Fruit fly (Drosophila melanogaster) whole organism, embryonic: Measurements from ENCODE around the gene CG2111.

ENCODE experiments used
- CG10565 ChIP-seq: fragments of 200-800 bp; sonication (Bioruptor generic); optimal IDR thresholded peaks from 3 replicates; lab custom pipeline; 2016; ENCODE audit warnings: missing biosample characterization, mild to moderate bottlenecking, missing genetic modification characterization
- CG12104 ChIP-seq: fragments of 200-800 bp; sonication (Bioruptor generic); optimal IDR thresholded peaks from 3 replicates; lab custom pipeline; 2016; ENCODE audit warnings: missing biosample characterization, missing genetic modification characterization
- CG12155 ChIP-seq: fragments of 200-800 bp; sonication (Bioruptor generic); optimal IDR thresholded peaks from 3 replicates; lab custom pipeline; 2016; ENCODE audit warnings: missing biosample characterization, missing genetic modification characterization
- CG13296 ChIP-seq: fragments of 200-800 bp; sonication (Bioruptor generic); optimal IDR thresholded peaks from 3 replicates; lab custom pipeline; 2018; ENCODE audit warnings: missing biosample characterization, mild to moderate bottlenecking, missing genetic modification characterization
- CG17361 ChIP-seq: fragments of 200-800 bp; sonication (Bioruptor generic); IDR thresholded peaks from 3 replicates; pipeline ENCODE4 v1.3.6; 2022; ENCODE audit warnings: missing biosample characterization, missing genetic modification characterization
- CG17385 ChIP-seq: fragments of 200-800 bp; sonication (Bioruptor generic); optimal IDR thresholded peaks from 3 replicates; lab custom pipeline; 2018; ENCODE audit warnings: missing biosample characterization, mild to moderate bottlenecking, missing genetic modification characterization
- CG17829 ChIP-seq: fragments of 200-800 bp; optimal IDR thresholded peaks from 2 replicates; lab custom pipeline; 2019; ENCODE audit warnings: missing biosample characterization, mild to moderate bottlenecking, missing genetic modification characterization, moderate library complexity
- CG18262 ChIP-seq: fragments of 200-800 bp; optimal IDR thresholded peaks from 3 replicates; lab custom pipeline; 2019; ENCODE audit warnings: missing biosample characterization, mild to moderate bottlenecking, missing genetic modification characterization, moderate library complexity
- CG2116 ChIP-seq: fragments of 200-800 bp; sonication (Bioruptor generic); optimal IDR thresholded peaks from 3 replicates; lab custom pipeline; 2018; ENCODE audit warnings: missing biosample characterization, mild to moderate bottlenecking, missing genetic modification characterization
- CG31388 ChIP-seq: fragments of 200-800 bp; sonication (Bioruptor generic); optimal IDR thresholded peaks from 2 replicates; lab custom pipeline; 2016; ENCODE audit warnings: missing biosample characterization, missing genetic modification characterization
- CG3407 ChIP-seq: fragments of 200-800 bp; sonication (Bioruptor generic); optimal IDR thresholded peaks from 2 replicates; lab custom pipeline; 2018; ENCODE audit warnings: missing biosample characterization, mild to moderate bottlenecking, missing genetic modification characterization
- CG5180 ChIP-seq: fragments of 200-800 bp; sonication (Bioruptor generic); optimal IDR thresholded peaks from 3 replicates; lab custom pipeline; 2017; ENCODE audit warnings: missing biosample characterization, missing genetic modification characterization, mild to moderate bottlenecking, moderate library complexity, missing genetic modification reagents
- CG5245 ChIP-seq: fragments of 200-800 bp; sonication (Bioruptor generic); optimal IDR thresholded peaks from 3 replicates; lab custom pipeline; 2016; ENCODE audit warnings: missing biosample characterization, missing genetic modification characterization
- CG6689 ChIP-seq: fragments of 200-800 bp; sonication (Bioruptor generic); IDR thresholded peaks from 2 replicates; pipeline ENCODE4 v1.3.6; 2022; ENCODE audit warnings: missing biosample characterization, missing genetic modification characterization
- CG7839 ChIP-seq: fragments of 200-800 bp; sonication (Bioruptor generic); optimal IDR thresholded peaks from 3 replicates; lab custom pipeline; 2018; ENCODE audit warnings: missing biosample characterization, mild to moderate bottlenecking, missing genetic modification characterization, moderate library complexity
- Chrac-16 ChIP-seq: fragments of 200-800 bp; sonication (Bioruptor generic); optimal IDR thresholded peaks from 3 replicates; lab custom pipeline; 2016; ENCODE audit warnings: missing biosample characterization, missing genetic modification characterization
- D19A ChIP-seq: fragments of 200-800 bp; optimal IDR thresholded peaks from 3 replicates; lab custom pipeline; 2019; ENCODE audit warnings: missing biosample characterization, mild to moderate bottlenecking, missing genetic modification characterization, moderate library complexity
- Eip74EF ChIP-seq, 2 experiments: fragments of 200-800 bp in 1 of 2; fragments of >200 bp in 1 of 2; sonication (Bioruptor generic) in 1 of 2; optimal IDR thresholded peaks; 2 replicates each; lab custom pipeline; 2017 to 2019; ENCODE audit warnings: missing biosample characterization in 2 of 2, missing genetic modification characterization in 2 of 2, mild to moderate bottlenecking in 1 of 2, moderate library complexity in 1 of 2
- Fer3 ChIP-seq: fragments of 200-800 bp; sonication (Bioruptor generic); optimal IDR thresholded peaks from 2 replicates; lab custom pipeline; 2018; ENCODE audit warnings: missing biosample characterization, mild to moderate bottlenecking, missing genetic modification characterization, moderate library complexity
- Gsc ChIP-seq: fragments of 200-800 bp; sonication (Bioruptor generic); IDR thresholded peaks from 2 replicates; pipeline ENCODE4 v1.3.6; 2022; ENCODE audit warnings: missing biosample characterization, missing genetic modification characterization
- Hmr ChIP-seq: fragments of 200-800 bp; sonication (Bioruptor generic); optimal IDR thresholded peaks from 3 replicates; lab custom pipeline; 2017; ENCODE audit warnings: mild to moderate bottlenecking, missing biosample characterization, missing genetic modification reagents, missing genetic modification characterization
- Hsf ChIP-seq: fragments of 200-800 bp; sonication (Bioruptor generic); optimal IDR thresholded peaks from 3 replicates; lab custom pipeline; 2016; ENCODE audit warnings: missing biosample characterization, missing genetic modification characterization
- MESR4 ChIP-seq: fragments of 200-800 bp; sonication (Bioruptor generic); optimal IDR thresholded peaks from 2 replicates; lab custom pipeline; 2018; ENCODE audit warnings: missing biosample characterization, mild to moderate bottlenecking, missing genetic modification characterization, moderate library complexity
- Myb ChIP-seq: fragments of 200-800 bp; sonication (Bioruptor generic); optimal IDR thresholded peaks from 2 replicates; lab custom pipeline; 2016; ENCODE audit warnings: missing biosample characterization, missing genetic modification characterization
- Nf-YA ChIP-seq: fragments of 200-800 bp; sonication (Bioruptor generic); IDR thresholded peaks from 2 replicates; pipeline ENCODE4 v1.3.6; 2022; ENCODE audit warnings: missing biosample characterization, missing genetic modification characterization
- Pdp1 ChIP-seq, 2 experiments: fragments of 200-800 bp; sonication (Bioruptor generic); optimal IDR thresholded peaks; 3 replicates each; lab custom pipeline; 2016; ENCODE audit warnings: missing biosample characterization in 2 of 2, missing genetic modification characterization in 2 of 2, mild to moderate bottlenecking in 1 of 2, moderate library complexity in 1 of 2
- Ptx1 ChIP-seq: fragments of 200-800 bp; sonication (Bioruptor generic); IDR thresholded peaks from 2 replicates; pipeline ENCODE4 v1.3.6; 2022; ENCODE audit warnings: missing biosample characterization, missing genetic modification characterization
- Rfx ChIP-seq: fragments of 200-800 bp; sonication (Bioruptor generic); IDR thresholded peaks from 2 replicates; pipeline ENCODE4 v1.3.6; 2022; ENCODE audit warnings: missing biosample characterization, missing genetic modification characterization
- Sox102F ChIP-seq: fragments of 200-800 bp; sonication (Bioruptor generic); optimal IDR thresholded peaks from 2 replicates; lab custom pipeline; 2018; ENCODE audit warnings: missing biosample characterization, mild to moderate bottlenecking, missing genetic modification characterization, moderate library complexity
- Trl ChIP-seq, 3 experiments: fragments of >200 bp in 2 of 3; fragments of 200-800 bp in 1 of 3; sonication (Bioruptor generic) in 1 of 3; optimal IDR thresholded peaks; 2 replicates in 1 of 3; 3 replicates in 2 of 3; lab custom pipeline; 2016 to 2017; ENCODE audit warnings: missing biosample characterization in 1 of 3, missing genetic modification characterization in 1 of 3
- bab2 ChIP-seq: fragments of 200-800 bp; sonication (Bioruptor generic); optimal IDR thresholded peaks from 2 replicates; lab custom pipeline; 2016; ENCODE audit warnings: missing biosample characterization, missing genetic modification characterization
- cwo ChIP-seq: fragments of 200-800 bp; sonication (Bioruptor generic); optimal IDR thresholded peaks from 3 replicates; lab custom pipeline; 2017; ENCODE audit warnings: missing biosample characterization, missing genetic modification characterization, mild to moderate bottlenecking, moderate library complexity, missing genetic modification reagents
- fru ChIP-seq: fragments of >200 bp; optimal IDR thresholded peaks from 2 replicates; lab custom pipeline; 2017
- gcm ChIP-seq: fragments of 200-800 bp; sonication (Bioruptor generic); optimal IDR thresholded peaks from 2 replicates; lab custom pipeline; 2019; ENCODE audit warnings: missing biosample characterization, mild to moderate bottlenecking, missing genetic modification characterization, moderate library complexity
- gem ChIP-seq: fragments of 200-800 bp; sonication (Bioruptor generic); optimal IDR thresholded peaks from 2 replicates; lab custom pipeline; 2019; ENCODE audit warnings: missing biosample characterization, mild to moderate bottlenecking, missing genetic modification characterization, moderate library complexity
- ind ChIP-seq: fragments of 200-800 bp; sonication (Bioruptor generic); optimal IDR thresholded peaks from 3 replicates; lab custom pipeline; 2016; ENCODE audit warnings: missing biosample characterization, missing genetic modification characterization
- ken ChIP-seq: fragments of 200-800 bp; sonication (Bioruptor generic); IDR thresholded peaks from 3 replicates; pipeline ENCODE4 v1.3.6; 2022; ENCODE audit warnings: missing biosample characterization, missing genetic modification characterization
- klu ChIP-seq: fragments of 200-800 bp; sonication (Bioruptor generic); IDR thresholded peaks from 2 replicates; pipeline ENCODE4 v1.3.6; 2022; ENCODE audit warnings: missing biosample characterization, missing genetic modification characterization
- lab ChIP-seq: fragments of 200-800 bp; sonication (Bioruptor generic); optimal IDR thresholded peaks from 3 replicates; lab custom pipeline; 2017; ENCODE audit warnings: missing biosample characterization, missing genetic modification characterization, mild to moderate bottlenecking, moderate library complexity, missing genetic modification reagents
- mam ChIP-seq: fragments of 200-800 bp; sonication (Bioruptor generic); optimal IDR thresholded peaks from 3 replicates; lab custom pipeline; 2016; ENCODE audit warnings: missing biosample characterization, missing genetic modification characterization
- org-1 ChIP-seq: fragments of 200-800 bp; sonication (Bioruptor generic); optimal IDR thresholded peaks from 2 replicates; lab custom pipeline; 2017; ENCODE audit warnings: missing biosample characterization, missing genetic modification characterization
- pho ChIP-seq: fragments of 200-800 bp; sonication (Bioruptor generic); optimal IDR thresholded peaks from 2 replicates; lab custom pipeline; 2016; ENCODE audit warnings: missing biosample characterization, missing genetic modification characterization
- pnt ChIP-seq: fragments of 200-800 bp; sonication (Bioruptor generic); optimal IDR thresholded peaks from 3 replicates; lab custom pipeline; 2016; ENCODE audit warnings: missing biosample characterization, missing genetic modification characterization
- prd ChIP-seq, 3 experiments: fragments of >200 bp in 2 of 3; fragments of 200-800 bp in 1 of 3; sonication (Bioruptor generic) in 1 of 3; optimal IDR thresholded peaks in 2 of 3; IDR thresholded peaks in 1 of 3; 2 replicates in 2 of 3; 3 replicates in 1 of 3; pipeline versions ENCODE4 v1.3.6 to Lab custom; 2017 to 2022; ENCODE audit warnings: missing biosample characterization in 1 of 3, missing genetic modification characterization in 1 of 3
- seq ChIP-seq: fragments of 200-800 bp; sonication (Bioruptor generic); IDR thresholded peaks from 2 replicates; pipeline ENCODE4 v1.3.6; 2022; ENCODE audit warnings: missing biosample characterization, missing genetic modification characterization
- stwl ChIP-seq: fragments of 200-800 bp; sonication (Bioruptor generic); optimal IDR thresholded peaks from 3 replicates; lab custom pipeline; 2018; ENCODE audit warnings: missing biosample characterization, mild to moderate bottlenecking, missing genetic modification characterization, moderate library complexity
- zfh1 ChIP-seq: fragments of 200-800 bp; sonication (Bioruptor generic); IDR thresholded peaks from 3 replicates; pipeline ENCODE4 v1.3.6; 2022; ENCODE audit warnings: missing biosample characterization, missing genetic modification characterization

Gene CG2111

DNA sequence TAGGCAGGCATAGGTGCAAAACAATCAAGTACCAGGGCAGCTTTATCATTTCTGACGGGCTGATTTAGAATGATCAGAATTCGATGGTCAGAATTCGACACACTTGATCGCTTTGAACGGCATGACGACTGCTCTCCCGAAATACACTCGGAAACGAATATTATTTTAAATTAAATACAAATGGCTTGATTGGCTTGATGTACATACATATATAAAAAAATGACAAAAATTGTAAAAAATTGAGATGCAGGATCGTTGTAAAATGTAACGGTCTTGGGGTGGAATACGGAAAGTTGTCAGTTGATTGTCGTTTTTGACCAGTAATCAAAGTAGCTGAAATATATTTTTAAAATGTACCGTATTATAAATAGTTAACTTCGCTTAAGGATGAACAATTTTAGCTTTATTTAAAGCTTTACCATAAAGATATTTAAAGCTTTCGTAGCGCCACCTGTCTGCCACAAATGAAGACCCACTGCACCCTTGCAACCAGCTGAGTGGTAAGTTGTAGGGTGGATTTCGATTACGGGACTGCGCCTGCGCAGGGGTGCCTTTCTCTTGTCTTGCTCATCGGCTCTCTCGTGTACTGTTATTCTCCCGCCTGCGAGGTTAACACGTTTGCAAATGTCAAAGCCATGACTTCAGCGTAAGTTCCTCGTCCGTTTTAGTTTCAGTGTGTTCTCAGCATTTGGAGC is 30.3 kb upstream of the CG2111 start, which contains the start of the genes CG9806 and X11Lbeta (continued):
- TF ChIP-seq Trl (optimal IDR thresholded peaks at IDR 0.05; lab: Kevin White, UChicago), result peak; percentile 26 to 39
- TF ChIP-seq Trl (GFP tag; optimal IDR thresholded peaks at IDR 0.05; lab: Kevin White, UChicago), result no peak
- TF ChIP-seq CG3407, result no peak

DNA sequence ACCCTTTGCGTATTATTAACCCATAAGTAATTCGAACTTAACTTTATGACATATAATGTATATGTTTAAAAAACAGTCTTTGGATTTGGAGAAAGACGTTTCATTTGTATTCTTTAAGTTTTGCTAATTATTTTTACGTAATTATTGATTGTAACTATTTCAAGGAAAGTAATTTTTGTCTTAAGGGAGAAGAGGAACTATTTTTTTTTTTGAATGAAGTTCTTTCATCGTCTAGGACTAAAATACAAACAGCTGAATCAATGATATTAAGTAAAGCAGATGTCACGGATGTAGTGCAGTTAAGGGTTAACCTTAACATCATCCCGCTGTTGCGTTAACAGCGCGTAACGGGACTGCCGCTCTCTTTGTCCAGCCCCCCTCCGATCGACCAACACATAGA is 28.6 kb upstream of the CG2111 start:
- TF ChIP-seq CG12104 (peak; percentile 14), D19A (tag; lab: Kevin White, UChicago) (peak; percentile 28), lab (GFP tag; lab: Kevin White, UChicago) (peak; percentile 75), ind (GFP tag; lab: Kevin White, UChicago) (peak; percentile 32), gcm (GFP tag; lab: Kevin White, UChicago) (peak; percentile 3), Hsf (peak; percentile 61), MESR4 (GFP tag; lab: Kevin White, UChicago) (no peak), Pdp1 (GFP tag; optimal IDR thresholded peaks at IDR 0.05; lab: Kevin White, UChicago) (peak in 1 of 2 experiments; percentile 25), CG17829 (tag; lab: Kevin White, UChicago) (peak; percentile 4), Hmr (GFP tag; lab: Kevin White, UChicago) (peak; percentile 67), CG5245 (GFP tag; lab: Kevin White, UChicago) (no peak), Ptx1 (GFP tag; lab: Robert Waterston, UW) (peak; percentile 33; the same call in 1 of the 2 replicates), klu (GFP tag; lab: Robert Waterston, UW) (no peak), Chrac-16 (GFP tag; lab: Kevin White, UChicago) (peak; percentile 5), pnt (GFP tag; lab: Kevin White, UChicago) (no peak), Gsc (no peak), stwl (tag; lab: Kevin White, UChicago) (no peak), mam (GFP tag; lab: Kevin White, UChicago) (peak; percentile 34), CG10565 (GFP tag; lab: Kevin White, UChicago) (no peak), CG7839 (tag; lab: Kevin White, UChicago) (peak; percentile 67), ken (no peak), CG17385 (GFP tag; lab: Kevin White, UChicago) (peak; percentile 42), gem (peak; percentile 75), seq (0 out of 2 replicates have a peak, but pooled peaks have one; percentile 19), CG13296 (GFP tag; lab: Kevin White, UChicago) (peak; percentile 40), CG2116 (GFP tag; lab: Kevin White, UChicago) (peak; percentile 3), Nf-YA (GFP tag; lab: Robert Waterston, UW) (no peak), bab2 (peak; percentile 30), org-1 (peak; percentile 54), pho (GFP tag; lab: Kevin White, UChicago) (peak; percentile 37), Sox102F (GFP tag; lab: Kevin White, UChicago) (peak; percentile 43), zfh1 (GFP tag; lab: Robert Waterston, UW) (no peak), Myb (peak; percentile 16), cwo (GFP tag; lab: Kevin White, UChicago) (peak; percentile 48), CG31388 (GFP tag; lab: Kevin White, UChicago) (no peak), Rfx (GFP tag; lab: Robert Waterston, UW) (0 out of 2 replicates have a peak, but pooled peaks have one; percentile 14), prd (optimal IDR thresholded peaks at IDR 0.05; lab: Kevin White, UChicago) (no peak), prd (GFP tag; IDR thresholded peaks at IDR 0.05; lab: Robert Waterston, UW) (0 out of 3 replicates have a peak, but pooled peaks have one; percentile 27), CG17361 (GFP tag; lab: Robert Waterston, UW) (peak; percentile 77), CG12155 (peak; percentile 13), Fer3 (peak; percentile 32), CG5180 (GFP tag; lab: Kevin White, UChicago) (peak; percentile 9), fru (lab: Kevin White, UChicago) (no peak), Eip74EF (GFP tag; optimal IDR thresholded peaks at IDR 0.05; lab: Kevin White, UChicago) (peak in 1 of 2 experiments; percentile 14), CG18262 (tag; lab: Kevin White, UChicago) (peak; percentile 74), CG6689 (GFP tag; lab: Robert Waterston, UW) (no peak)
